Worm (Caenorhabditis elegans) whole organism, late embryonic: Measurements from ENCODE around the gene F17A2.16.
A peak's percentile ranks its signal among the peaks of the same experiment; 100 is the strongest.

Experiments
- C38D4.7 ChIP-seq: fragments of 200-800 bp; sonication (Bioruptor generic); optimal IDR thresholded peaks from 2 replicates; lab custom pipeline; 2018; ENCODE audit warnings: mild to moderate bottlenecking, missing genetic modification characterization, moderate library complexity, missing compliant biosample characterization
- F13H6.1 ChIP-seq: sonication (generic microtip); optimal IDR thresholded peaks from 2 replicates; lab custom pipeline; 2016; ENCODE audit warnings: missing genetic modification characterization, missing compliant biosample characterization
- K09A11.1 ChIP-seq: sonication (generic microtip); optimal IDR thresholded peaks from 2 replicates; lab custom pipeline; 2017; ENCODE audit warnings: antibody characterized with exemption, mild to moderate bottlenecking, missing genetic modification characterization, missing compliant biosample characterization; ENCODE audit not compliant: insufficient read depth
- Y22D7AL.16 ChIP-seq: sonication (generic microtip); optimal IDR thresholded peaks from 2 replicates; lab custom pipeline; 2016; ENCODE audit warnings: missing genetic modification characterization, missing compliant biosample characterization
- ahr-1 ChIP-seq: sonication (generic microtip); optimal IDR thresholded peaks from 2 replicates; lab custom pipeline; 2016; ENCODE audit warnings: missing genetic modification characterization, missing compliant biosample characterization
- ceh-14 ChIP-seq: sonication (generic microtip); optimal IDR thresholded peaks from 2 replicates; lab custom pipeline; 2016; ENCODE audit warnings: missing genotype, missing genetic modification characterization, missing compliant biosample characterization
- ceh-18 ChIP-seq: sonication (generic microtip); optimal IDR thresholded peaks from 2 replicates; lab custom pipeline; 2016; ENCODE audit warnings: missing genetic modification characterization, missing compliant biosample characterization
- ceh-19 ChIP-seq: fragments of 200-800 bp; sonication (Bioruptor generic); optimal IDR thresholded peaks from 2 replicates; lab custom pipeline; 2018; ENCODE audit warnings: mild to moderate bottlenecking, missing genetic modification characterization, missing compliant biosample characterization
- ceh-2 ChIP-seq: sonication (generic microtip); optimal IDR thresholded peaks from 2 replicates; lab custom pipeline; 2016; ENCODE audit warnings: missing genotype, missing genetic modification characterization, missing compliant biosample characterization
- ceh-24 ChIP-seq: sonication (generic microtip); optimal IDR thresholded peaks from 2 replicates; lab custom pipeline; 2016; ENCODE audit warnings: mild to moderate bottlenecking, missing genetic modification characterization, missing compliant biosample characterization
- ceh-45 ChIP-seq: fragments of 200-800 bp; sonication (Bioruptor generic); IDR thresholded peaks from 2 replicates; pipeline ENCODE4 v1.3.6; 2022; ENCODE audit warnings: missing genetic modification reagents, missing genetic modification characterization, missing compliant biosample characterization
- ceh-6 ChIP-seq: fragments of 200-800 bp; sonication (Bioruptor generic); optimal IDR thresholded peaks from 2 replicates; lab custom pipeline; 2018; ENCODE audit warnings: mild to moderate bottlenecking, missing genetic modification characterization, missing compliant biosample characterization
- ceh-9 ChIP-seq: sonication (generic microtip); optimal IDR thresholded peaks from 2 replicates; lab custom pipeline; 2016; ENCODE audit warnings: mild to moderate bottlenecking, missing genetic modification characterization, inconsistent platforms, missing compliant biosample characterization
- che-1 ChIP-seq: sonication (generic microtip); optimal IDR thresholded peaks from 2 replicates; lab custom pipeline; 2016; ENCODE audit warnings: mild to moderate bottlenecking, missing genetic modification characterization, missing compliant biosample characterization
- dmd-4 ChIP-seq: sonication (generic microtip); optimal IDR thresholded peaks from 2 replicates; lab custom pipeline; 2016; ENCODE audit warnings: borderline replicate concordance, missing genetic modification characterization, missing compliant biosample characterization
- dve-1 ChIP-seq: sonication (generic microtip); optimal IDR thresholded peaks from 2 replicates; lab custom pipeline; 2017; ENCODE audit warnings: antibody characterized with exemption, mild to moderate bottlenecking, missing genetic modification characterization, missing compliant biosample characterization
- elt-2 ChIP-seq: sonication (generic microtip); optimal IDR thresholded peaks from 2 replicates; lab custom pipeline; 2016; ENCODE audit warnings: missing genetic modification reagents, missing genetic modification characterization, missing compliant biosample characterization
- elt-4 ChIP-seq: sonication (generic microtip); optimal IDR thresholded peaks from 2 replicates; lab custom pipeline; 2016; ENCODE audit warnings: missing genetic modification characterization, missing compliant biosample characterization
- eyg-1 ChIP-seq: sonication (generic microtip); optimal IDR thresholded peaks from 2 replicates; lab custom pipeline; 2016; ENCODE audit warnings: missing genotype, missing genetic modification characterization, missing compliant biosample characterization
- fax-1 ChIP-seq: sonication (generic microtip); optimal IDR thresholded peaks from 2 replicates; lab custom pipeline; 2016; ENCODE audit warnings: missing genotype, missing genetic modification characterization, missing compliant biosample characterization
- fkh-10 ChIP-seq: fragments of 150-350 bp; optimal IDR thresholded peaks from 2 replicates; lab custom pipeline; 2014; ENCODE audit warnings: missing biosample characterization, missing genetic modification reagents, missing genetic modification characterization
- gmeb-2 ChIP-seq: sonication (generic microtip); optimal IDR thresholded peaks from 2 replicates; lab custom pipeline; 2016; ENCODE audit warnings: missing genetic modification characterization, inconsistent platforms, missing compliant biosample characterization
- hlh-30 ChIP-seq: sonication (generic microtip); optimal IDR thresholded peaks from 2 replicates; lab custom pipeline; 2017; ENCODE audit warnings: antibody characterized with exemption, missing genetic modification characterization, missing compliant biosample characterization; ENCODE audit not compliant: insufficient read depth
- hlh-8 ChIP-seq: sonication (generic microtip); optimal IDR thresholded peaks from 2 replicates; lab custom pipeline; 2016; ENCODE audit warnings: missing genotype, missing genetic modification characterization, missing compliant biosample characterization
- lim-6 ChIP-seq: sonication (generic microtip); optimal IDR thresholded peaks from 2 replicates; lab custom pipeline; 2016; ENCODE audit warnings: missing genetic modification characterization, missing compliant biosample characterization
- lin-11 ChIP-seq: fragments of 200-800 bp; sonication (Bioruptor generic); optimal IDR thresholded peaks from 2 replicates; lab custom pipeline; 2018; ENCODE audit warnings: mild to moderate bottlenecking, missing genetic modification characterization, missing compliant biosample characterization
- madf-2 ChIP-seq: sonication (generic microtip); optimal IDR thresholded peaks from 2 replicates; lab custom pipeline; 2017; ENCODE audit warnings: missing genetic modification characterization, missing compliant biosample characterization
- nfya-1 ChIP-seq: sonication (generic microtip); optimal IDR thresholded peaks from 2 replicates; lab custom pipeline; 2017; ENCODE audit warnings: missing genetic modification characterization, mild to moderate bottlenecking, missing compliant biosample characterization, antibody characterized with exemption, moderate library complexity
- nhr-232 ChIP-seq: sonication (generic microtip); optimal IDR thresholded peaks from 2 replicates; lab custom pipeline; 2016; ENCODE audit warnings: missing genetic modification characterization, missing compliant biosample characterization
- npax-4 ChIP-seq: sonication (generic microtip); optimal IDR thresholded peaks from 2 replicates; lab custom pipeline; 2016; ENCODE audit warnings: missing genetic modification characterization, missing compliant biosample characterization
- pat-9 ChIP-seq: fragments of 200-800 bp; sonication (Bioruptor generic); optimal IDR thresholded peaks from 2 replicates; lab custom pipeline; 2018; ENCODE audit warnings: mild to moderate bottlenecking, missing genetic modification characterization, moderate library complexity, missing compliant biosample characterization
- pax-1 ChIP-seq: fragments of 150-350 bp; optimal IDR thresholded peaks from 2 replicates; lab custom pipeline; 2014; ENCODE audit warnings: missing biosample characterization, missing genetic modification characterization
- pha-4 ChIP-seq: fragments of 150-350 bp; optimal IDR thresholded peaks from 2 replicates; lab custom pipeline; 2018; ENCODE audit warnings: missing biosample characterization, missing genetic modification reagents, missing genetic modification characterization
- pros-1 ChIP-seq: fragments of 150-350 bp; optimal IDR thresholded peaks from 2 replicates; lab custom pipeline; 2014; ENCODE audit warnings: missing biosample characterization, missing genetic modification reagents, missing genetic modification characterization
- rnt-1 ChIP-seq: sonication (generic microtip); optimal IDR thresholded peaks from 2 replicates; lab custom pipeline; 2016; ENCODE audit warnings: missing genetic modification characterization, missing compliant biosample characterization
- sdc-2 ChIP-seq: sonication (generic microtip); optimal IDR thresholded peaks from 2 replicates; lab custom pipeline; 2016; ENCODE audit warnings: missing genotype, missing genetic modification characterization, missing compliant biosample characterization
- tbx-2 ChIP-seq: sonication (generic microtip); optimal IDR thresholded peaks from 2 replicates; lab custom pipeline; 2016; ENCODE audit warnings: missing genetic modification characterization, missing compliant biosample characterization
- tbx-7 ChIP-seq: sonication (generic microtip); optimal IDR thresholded peaks from 2 replicates; lab custom pipeline; 2016; ENCODE audit warnings: missing genotype, missing genetic modification characterization, missing compliant biosample characterization
- ttx-3 ChIP-seq: sonication (generic microtip); optimal IDR thresholded peaks from 2 replicates; lab custom pipeline; 2016; ENCODE audit warnings: missing genetic modification reagents, missing genetic modification characterization, missing compliant biosample characterization
- unc-3 ChIP-seq, 2 experiments: fragments of 200-800 bp in 1 of 2; sonication (Bioruptor generic) in 1 of 2; sonication (generic microtip) in 1 of 2; conservative IDR thresholded peaks in 1 of 2; optimal IDR thresholded peaks in 1 of 2; 2 replicates each; pipeline versions ENCODE4 v1.3.6 to Lab custom; 2016 to 2022; ENCODE audit warnings: missing compliant biosample characterization in 2 of 2, missing genetic modification characterization in 2 of 2, missing genetic modification reagents in 1 of 2
- unc-42 ChIP-seq: sonication (generic microtip); optimal IDR thresholded peaks from 2 replicates; lab custom pipeline; 2016; ENCODE audit warnings: missing genotype, missing genetic modification characterization, missing compliant biosample characterization
- ztf-16 ChIP-seq: sonication (generic microtip); optimal IDR thresholded peaks from 2 replicates; lab custom pipeline; 2017; ENCODE audit warnings: missing genetic modification characterization, missing compliant biosample characterization

Gene F17A2.16

ce11 chrX:12343279-12343678 is 35.0 kb downstream of the F17A2.16 start, which contains the start of the genes nspc-9 and nspc-10:
nspc-9 (minus strand) TSS chrX:12343379.
nspc-10 (plus strand) TSS chrX:12343609.
- TF ChIP-seq Y22D7AL.16 = no peak
- TF ChIP-seq tbx-7 (tag; lab: Kevin White, UChicago) = no peak
- no peak for TF ChIP-seq pha-4 (tag; lab: Kevin White, UChicago)
- TF ChIP-seq eyg-1 (tag; lab: Kevin White, UChicago) = no peak
- TF ChIP-seq dve-1 (tag; lab: Kevin White, UChicago) = no peak
- TF ChIP-seq K09A11.1 (tag; lab: Kevin White, UChicago) = no peak
- TF ChIP-seq rnt-1 (tag; lab: Kevin White, UChicago) = no peak
- TF ChIP-seq lim-6 = no peak
- TF ChIP-seq F13H6.1 (tag; lab: Kevin White, UChicago) = no peak
- no peak for TF ChIP-seq pros-1 (tag; lab: Kevin White, UChicago)
- TF ChIP-seq hlh-8 (tag; lab: Kevin White, UChicago) = no peak
- no peak for TF ChIP-seq nfya-1 (tag; lab: Kevin White, UChicago)
- TF ChIP-seq ttx-3 (tag; lab: Kevin White, UChicago) = no peak
- no peak for TF ChIP-seq unc-42
- TF ChIP-seq pax-1 (tag; lab: Kevin White, UChicago) = no peak
- no peak for TF ChIP-seq elt-4 (tag; lab: Kevin White, UChicago)
- no peak for TF ChIP-seq dmd-4 (tag; lab: Kevin White, UChicago)

ce11 chrX:12346729-12347128 is 38.5 kb downstream of the F17A2.16 start, which contains the start of gene F42F12.11:
F42F12.11 (plus strand) TSS chrX:12347029.
- TF ChIP-seq tbx-2 (tag; lab: Kevin White, UChicago) (no peak), ceh-24 (tag; lab: Kevin White, UChicago) (no peak), C38D4.7 (no peak), nfya-1 (tag; lab: Kevin White, UChicago) (no peak), hlh-30 (no peak), pros-1 (tag; lab: Kevin White, UChicago) (no peak), npax-4 (tag; lab: Kevin White, UChicago) (no peak), lin-11 (no peak), madf-2 (no peak), ceh-18 (no peak), tbx-7 (tag; lab: Kevin White, UChicago) (no peak), ztf-16 (tag; lab: Kevin White, UChicago) (no peak), ahr-1 (tag; lab: Kevin White, UChicago) (no peak), pax-1 (tag; lab: Kevin White, UChicago) (no peak), elt-2 (tag; lab: Kevin White, UChicago) (no peak)

- no peak for TF ChIP-seq npax-4 (tag; lab: Kevin White, UChicago)
- TF ChIP-seq sdc-2 (tag; lab: Kevin White, UChicago) = peak; percentile 63
- peak; percentile 30 for TF ChIP-seq che-1
- TF ChIP-seq ceh-14 (tag; lab: Kevin White, UChicago) = peak; percentile 3
- peak; percentile 25 for TF ChIP-seq elt-2 (tag; lab: Kevin White, UChicago)
- TF ChIP-seq nhr-232 (tag; lab: Kevin White, UChicago) = peak; percentile 36
- no peak for TF ChIP-seq gmeb-2 (tag; lab: Kevin White, UChicago)
- TF ChIP-seq ceh-6 (GFP tag; lab: Kevin White, UChicago) = peak; percentile 31
- TF ChIP-seq dmd-4 (tag; lab: Kevin White, UChicago) = no peak
These were observed 39.6 kb downstream of the F17A2.16 start for ce11 chrX:12347822-12348221.

DNA sequence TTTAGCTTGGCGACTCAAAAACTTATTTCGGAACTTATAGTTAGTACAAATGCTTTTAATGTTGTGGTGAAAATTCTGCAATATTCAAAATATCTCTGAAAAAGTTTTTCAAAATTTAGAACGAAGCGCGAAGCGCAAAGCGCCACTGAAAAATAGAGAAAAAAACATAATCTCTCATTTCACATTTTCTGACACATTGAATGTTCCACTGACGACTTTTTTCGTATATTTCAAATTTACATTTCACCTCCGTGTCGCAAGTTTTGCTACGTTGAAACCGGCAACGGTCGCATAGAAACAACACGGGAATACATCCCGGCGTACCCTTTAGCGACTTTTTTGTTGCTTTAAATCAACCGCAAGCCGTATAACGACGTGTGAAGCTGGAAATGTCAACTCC is 40.1 kb downstream of the F17A2.16 start, which contains the start of gene F42F12.14:
TSS of gene F42F12.14 (plus strand) at position 301 of the 400 bp plus-strand sequence.
- TF ChIP-seq ceh-19 (GFP tag; lab: Kevin White, UChicago) = no peak
- TF ChIP-seq elt-2 (tag; lab: Kevin White, UChicago) = no peak
- no peak for TF ChIP-seq unc-3 (GFP tag; conservative IDR thresholded peaks at IDR 0.05; lab: Robert Waterston, UW)
- TF ChIP-seq unc-3 (tag; optimal IDR thresholded peaks at IDR 0.05; lab: Kevin White, UChicago) = no peak
- TF ChIP-seq fkh-10 = no peak
- no peak for TF ChIP-seq dmd-4 (tag; lab: Kevin White, UChicago)
- TF ChIP-seq ceh-45 (GFP tag; lab: Robert Waterston, UW) = no peak
- TF ChIP-seq pat-9 (tag; lab: Kevin White, UChicago) = no peak
- no peak for TF ChIP-seq ceh-2 (tag; lab: Kevin White, UChicago)
- no peak for TF ChIP-seq ceh-18
- TF ChIP-seq nfya-1 (tag; lab: Kevin White, UChicago) = no peak
- no peak for TF ChIP-seq fax-1 (tag; lab: Kevin White, UChicago)
- TF ChIP-seq ceh-9 = no peak
